Worm (Caenorhabditis elegans) whole organism, L4/young adult: ENCODE data around the gene K10C2.2.

Source experiments
- W03F9.2 ChIP-seq: fragments of 150-350 bp; optimal IDR thresholded peaks from 2 replicates; lab custom pipeline; 2014; ENCODE audit warnings: missing biosample characterization, missing genetic modification characterization
- dao-5 ChIP-seq: sonication (generic microtip); optimal IDR thresholded peaks from 2 replicates; lab custom pipeline; 2016; ENCODE audit warnings: missing genotype, missing genetic modification characterization, moderate library complexity, missing compliant biosample characterization
- him-1 ChIP-seq: sonication (generic microtip); optimal IDR thresholded peaks from 2 replicates; lab custom pipeline; 2016; ENCODE audit warnings: missing genotype, missing genetic modification reagents, missing genetic modification characterization, missing compliant biosample characterization

K10C2.2 gene

ce11 chrX:6450839-6451491 lies 17.4 kb upstream of the K10C2.2 start, which contains the start of the genes grl-6 and K10C2.6:
grl-6 (minus strand) TSS chrX:6450939.
K10C2.6 (plus strand) TSS chrX:6451441.
- TF ChIP-seq him-1 (tag; lab: Kevin White, UChicago) (no peak), dao-5 (no peak), W03F9.2 (tag; lab: Kevin White, UChicago) (no peak)

- TF ChIP-seq dao-5 (no peak), him-1 (tag; lab: Kevin White, UChicago) (no peak), W03F9.2 (tag; lab: Kevin White, UChicago) (no peak)
Measured at ce11 chrX:6448866-6449400, 15.3 kb upstream of the K10C2.2 start, which contains the start of gene fah-1. fah-1 (minus strand) TSS chrX:6448916.

ce11 chrX:6446564-6446963 lies 13.0 kb upstream of the K10C2.2 start, which contains the start of gene asp-14:
asp-14 (minus strand) TSS chrX:6446664.
- TF ChIP-seq W03F9.2 (tag; lab: Kevin White, UChicago) (no peak), dao-5 (no peak), him-1 (tag; lab: Kevin White, UChicago) (no peak)

- TF ChIP-seq him-1 (tag; lab: Kevin White, UChicago) (no peak), W03F9.2 (tag; lab: Kevin White, UChicago) (no peak), dao-5 (no peak)
Measured at ce11 chrX:6445239-6445638, 11.7 kb upstream of the K10C2.2 start.

- TF ChIP-seq dao-5 = no peak
- no peak for TF ChIP-seq W03F9.2 (tag; lab: Kevin White, UChicago)
Measured at ce11 chrX:6443373-6443772, 9.8 kb upstream of the K10C2.2 start, which contains the start of gene K10C2.7. K10C2.7 (minus strand) TSS chrX:6443473.

- no peak for TF ChIP-seq him-1 (tag; lab: Kevin White, UChicago)
Measured at ce11 chrX:6440464-6440863, 6.9 kb upstream of the K10C2.2 start, which contains the start of gene K10C2.14. K10C2.14 (minus strand) TSS chrX:6440564.

- no peak for TF ChIP-seq him-1 (tag; lab: Kevin White, UChicago)
- TF ChIP-seq W03F9.2 (tag; lab: Kevin White, UChicago) = no peak
- no peak for TF ChIP-seq dao-5
Measured at ce11 chrX:6437545-6437944, 4.0 kb upstream of the K10C2.2 start, which contains the start of gene K10C2.8. K10C2.8 (minus strand) TSS chrX:6437645.

- TF ChIP-seq W03F9.2 (tag; lab: Kevin White, UChicago) (no peak), him-1 (tag; lab: Kevin White, UChicago) (no peak), dao-5 (no peak)
Measured at ce11 chrX:6435812-6436211, 2.2 kb upstream of the K10C2.2 start.

ce11 chrX:6430510-6430909 lies 3.1 kb downstream of the K10C2.2 start, which contains the start of gene ctsa-2:
ctsa-2 (minus strand) TSS chrX:6430610.
- no peak for TF ChIP-seq dao-5
- TF ChIP-seq him-1 (tag; lab: Kevin White, UChicago) = no peak
- no peak for TF ChIP-seq W03F9.2 (tag; lab: Kevin White, UChicago)

ce11 chrX:6429552-6429951 lies 4.0 kb downstream of the K10C2.2 start:
- TF ChIP-seq W03F9.2 (tag; lab: Kevin White, UChicago) (no peak), him-1 (tag; lab: Kevin White, UChicago) (no peak), dao-5 (no peak)

- TF ChIP-seq him-1 (tag; lab: Kevin White, UChicago) (no peak), dao-5 (no peak), W03F9.2 (tag; lab: Kevin White, UChicago) (no peak)
Measured at ce11 chrX:6427147-6427546, 6.4 kb downstream of the K10C2.2 start.

- TF ChIP-seq W03F9.2 (tag; lab: Kevin White, UChicago) = no peak
- no peak for TF ChIP-seq dao-5
- TF ChIP-seq him-1 (tag; lab: Kevin White, UChicago) = no peak
Measured at ce11 chrX:6420681-6421080, 12.9 kb downstream of the K10C2.2 start, which contains the start of gene K10C2.12. K10C2.12 (minus strand) TSS chrX:6420781.

- TF ChIP-seq him-1 (tag; lab: Kevin White, UChicago) = no peak
- no peak for TF ChIP-seq W03F9.2 (tag; lab: Kevin White, UChicago)
- TF ChIP-seq dao-5 = no peak
Measured at ce11 chrX:6419113-6419512, 14.5 kb downstream of the K10C2.2 start.

ce11 chrX:6416357-6417087 lies 17.1 kb downstream of the K10C2.2 start, which contains the start of gene T22E5.6:
T22E5.6 (minus strand) TSS chrX:6416407.
- no peak for TF ChIP-seq him-1 (tag; lab: Kevin White, UChicago)
- no peak for TF ChIP-seq dao-5
- no peak for TF ChIP-seq W03F9.2 (tag; lab: Kevin White, UChicago)
